Fruit fly (Drosophila melanogaster): ENCODE measurements around the gene CG32191.

CG32191 gene

DNA sequence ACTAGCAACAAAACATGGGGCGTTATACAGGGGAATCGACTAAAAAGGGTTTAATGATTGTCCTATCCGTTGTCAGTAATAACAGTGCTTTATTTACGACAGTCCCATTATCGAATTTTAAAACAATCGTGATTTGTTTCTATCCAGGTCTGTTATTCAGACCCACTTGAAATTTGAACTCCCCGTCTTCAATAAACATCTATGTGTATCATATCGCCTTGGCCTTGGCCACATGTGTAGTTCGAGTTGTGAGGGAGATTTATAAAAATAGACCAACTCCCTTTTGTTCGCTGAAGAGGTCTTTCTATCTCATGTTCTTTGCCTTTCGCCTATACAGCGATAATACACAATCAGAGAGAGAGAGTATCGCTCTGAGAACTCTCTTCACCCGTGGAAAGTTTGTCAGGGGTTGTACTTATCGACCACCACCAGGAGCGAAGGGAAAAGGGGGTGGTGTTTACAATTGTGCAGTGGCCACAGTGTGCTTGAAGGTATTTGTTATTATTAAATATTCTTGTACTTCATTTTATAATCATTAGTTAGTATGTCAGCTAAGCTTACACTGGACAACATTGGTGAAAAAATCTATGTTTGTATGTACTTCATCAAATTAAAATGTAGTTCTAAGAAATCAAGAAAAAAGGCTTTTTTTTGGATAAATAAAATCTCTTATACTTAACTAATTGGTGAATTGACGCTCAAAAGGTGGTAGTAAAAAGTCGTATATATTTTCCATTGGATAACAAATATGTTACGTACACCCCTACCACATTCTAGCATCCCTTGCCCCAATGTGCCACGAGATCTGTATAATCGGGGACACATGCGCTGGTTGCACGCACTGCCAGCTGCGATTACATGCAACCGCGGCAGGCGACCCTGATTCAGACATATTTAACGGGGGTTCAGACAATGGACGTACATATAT is 51.5 kb downstream of the CG32191 start (continued):
- TF ChIP-seq zen2 (GFP tag; IDR thresholded peaks at IDR 0.05; ENCODE audit: partially characterized antibody) = no peak
- no peak for TF ChIP-seq maf-S (GFP tag; optimal IDR thresholded peaks at IDR 0.05)
- TF ChIP-seq Doc2 (GFP tag; IDR thresholded peaks at IDR 0.05) = no peak
- 0 out of 2 replicates have a peak, but pooled peaks have one; percentile 5 for TF ChIP-seq dati (GFP tag; IDR thresholded peaks at IDR 0.05)
- peak; percentile 93 for TF ChIP-seq CG9727 (GFP tag; optimal IDR thresholded peaks at IDR 0.05)
- peak; percentile 82 for TF ChIP-seq CG2678 (tag; optimal IDR thresholded peaks at IDR 0.05)
- TF ChIP-seq lab (GFP tag; optimal IDR thresholded peaks at IDR 0.05) = peak; percentile 68
- TF ChIP-seq Rfx (GFP tag; IDR thresholded peaks at IDR 0.05) = no peak
- no peak for TF ChIP-seq Atf6 (GFP tag; IDR thresholded peaks at IDR 0.05)
- peak; percentile 1 for TF ChIP-seq CG33213 (GFP tag; optimal IDR thresholded peaks at IDR 0.05)
- no peak for TF ChIP-seq CG7987 (GFP tag; optimal IDR thresholded peaks at IDR 0.05)
- peak; percentile 57 to 80 for TF ChIP-seq chif (GFP tag; optimal IDR thresholded peaks at IDR 0.05)
- TF ChIP-seq yki (optimal IDR thresholded peaks at IDR 0.05) = no peak
- TF ChIP-seq MESR4 (GFP tag; optimal IDR thresholded peaks at IDR 0.05) = no peak
- TF ChIP-seq Usf (GFP tag; optimal IDR thresholded peaks at IDR 0.05) = peak; percentile 74
- no peak for TF ChIP-seq sd (tag; optimal IDR thresholded peaks at IDR 0.05)
- TF ChIP-seq ken (GFP tag; IDR thresholded peaks at IDR 0.05) = peak; percentile 20; the same call in 1 of the 3 replicates
- peak; percentile 80 for TF ChIP-seq tin (GFP tag; optimal IDR thresholded peaks at IDR 0.05)
- no peak for TF ChIP-seq CG14965 (GFP tag; optimal IDR thresholded peaks at IDR 0.05; ENCODE audit: borderline replicate concordance)
- TF ChIP-seq BEAF-32 (GFP tag; optimal IDR thresholded peaks at IDR 0.05) = no peak
- no peak for TF ChIP-seq CG34224 (GFP tag; IDR thresholded peaks at IDR 0.05; ENCODE audit: partially characterized antibody)
- peak; percentile 75 for TF ChIP-seq CG8359 (GFP tag; optimal IDR thresholded peaks at IDR 0.05; ENCODE audit: borderline replicate concordance)
- peak; percentile 63 for TF ChIP-seq Vsx1 (GFP tag; optimal IDR thresholded peaks at IDR 0.05)
- peak; percentile 64 for TF ChIP-seq oc (tag; optimal IDR thresholded peaks at IDR 0.05)
- peak; percentile 57; the same call in 1 of the 2 replicates for TF ChIP-seq Rx (GFP tag; IDR thresholded peaks at IDR 0.05)
- peak; percentile 87 for TF ChIP-seq CG11504 (tag; optimal IDR thresholded peaks at IDR 0.05)
- TF ChIP-seq aop (GFP tag; IDR thresholded peaks at IDR 0.05) = no peak
- peak; percentile 75 for TF ChIP-seq CG11093 (GFP tag; IDR thresholded peaks at IDR 0.05)
- TF ChIP-seq Nf-YB (GFP tag; optimal IDR thresholded peaks at IDR 0.05) = peak; percentile 64
- peak; percentile 54 for TF ChIP-seq seq (GFP tag; IDR thresholded peaks at IDR 0.05)
- peak; percentile 25 for TF ChIP-seq CG10274 (GFP tag; optimal IDR thresholded peaks at IDR 0.05)
- peak; percentile 67; the same call in 3 of the 4 replicates for TF ChIP-seq Gug (GFP tag; IDR thresholded peaks at IDR 0.05)
- TF ChIP-seq fd102C (GFP tag; optimal IDR thresholded peaks at IDR 0.05) = peak; percentile 20
- TF ChIP-seq Deaf1 (tag; optimal IDR thresholded peaks at IDR 0.05) = peak; percentile 55
- peak; percentile 69 for TF ChIP-seq CG12659 (GFP tag; optimal IDR thresholded peaks at IDR 0.05)
- TF ChIP-seq CG10209 (GFP tag; optimal IDR thresholded peaks at IDR 0.05) = peak; percentile 82
- no peak for TF ChIP-seq Lpt (GFP tag; optimal IDR thresholded peaks at IDR 0.05)
- peak; percentile 61 for TF ChIP-seq CG8290 (GFP tag; optimal IDR thresholded peaks at IDR 0.05)
- TF ChIP-seq CG8290 (tag; optimal IDR thresholded peaks at IDR 0.05) = peak in 1 of 2 experiments; percentile 55
- TF ChIP-seq grau (tag; optimal IDR thresholded peaks at IDR 0.05) = peak; percentile 80
- peak; percentile 68 for TF ChIP-seq CG4282 (GFP tag; optimal IDR thresholded peaks at IDR 0.05)
- TF ChIP-seq tio (GFP tag; optimal IDR thresholded peaks at IDR 0.05) = peak; percentile 74
- peak; percentile 59 for TF ChIP-seq Mes4 (GFP tag; optimal IDR thresholded peaks at IDR 0.05)
- peak; percentile 63 for TF ChIP-seq jumu (GFP tag; optimal IDR thresholded peaks at IDR 0.05)
- peak; percentile 68; the same call in 1 of the 2 replicates for TF ChIP-seq ro (GFP tag; IDR thresholded peaks at IDR 0.05)
- no peak for TF ChIP-seq HmgD (GFP tag; optimal IDR thresholded peaks at IDR 0.05)
- TF ChIP-seq chinmo (GFP tag; IDR thresholded peaks at IDR 0.05; ENCODE audit: partially characterized antibody) = 0 out of 4 replicates have a peak, but pooled peaks have one; percentile 8
- peak; percentile 67 for TF ChIP-seq jing (GFP tag; optimal IDR thresholded peaks at IDR 0.05)

All from whole organism, embryonic.